Worm (Caenorhabditis elegans) whole organism, L4/young adult: Measurements from ENCODE around the gene nifk-1.
A peak's percentile ranks its signal among the peaks of the same experiment; 100 is the strongest.
"Not testable (repeated sequence)": the region's sequence is repeated elsewhere in the genome, so short reads cannot be mapped to it uniquely, and the experiment has no call there.

Source experiments
- W03F9.2 ChIP-seq: fragments of 150-350 bp; optimal IDR thresholded peaks from 2 replicates; lab custom pipeline; 2014; ENCODE audit warnings: missing biosample characterization, missing genetic modification characterization
- dao-5 ChIP-seq: sonication (generic microtip); optimal IDR thresholded peaks from 2 replicates; lab custom pipeline; 2016; ENCODE audit warnings: missing genotype, missing genetic modification characterization, moderate library complexity, missing compliant biosample characterization
- him-1 ChIP-seq: sonication (generic microtip); optimal IDR thresholded peaks from 2 replicates; lab custom pipeline; 2016; ENCODE audit warnings: missing genotype, missing genetic modification reagents, missing genetic modification characterization, missing compliant biosample characterization

Gene nifk-1

DNA sequence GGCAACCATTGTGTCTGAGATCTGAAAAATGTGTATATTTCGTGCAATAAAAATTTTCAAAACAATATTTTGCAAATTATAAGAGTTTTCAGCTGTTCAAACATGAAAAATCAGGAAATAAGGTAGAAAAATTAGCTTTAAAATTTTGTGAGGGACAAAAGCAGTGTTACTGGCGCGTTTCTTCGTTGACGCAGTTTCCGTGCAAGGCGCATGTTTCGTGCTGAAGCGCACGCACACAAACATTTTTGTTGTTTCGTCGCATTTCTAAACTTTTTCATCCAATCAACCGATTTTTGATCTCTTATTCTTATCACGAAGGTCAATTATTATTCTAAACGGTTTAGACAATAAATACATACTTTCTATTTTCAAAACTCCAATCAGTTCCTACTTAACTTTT lies at the start of gene nifk-1:
TSS of gene nifk-1 (minus strand) at position 27 of the 400 bp plus-strand sequence.
- TF ChIP-seq W03F9.2 (tag; lab: Kevin White, UChicago) (peak; percentile 87), him-1 (tag; lab: Kevin White, UChicago) (no peak), dao-5 (tag; lab: Kevin White, UChicago) (no peak)

DNA sequence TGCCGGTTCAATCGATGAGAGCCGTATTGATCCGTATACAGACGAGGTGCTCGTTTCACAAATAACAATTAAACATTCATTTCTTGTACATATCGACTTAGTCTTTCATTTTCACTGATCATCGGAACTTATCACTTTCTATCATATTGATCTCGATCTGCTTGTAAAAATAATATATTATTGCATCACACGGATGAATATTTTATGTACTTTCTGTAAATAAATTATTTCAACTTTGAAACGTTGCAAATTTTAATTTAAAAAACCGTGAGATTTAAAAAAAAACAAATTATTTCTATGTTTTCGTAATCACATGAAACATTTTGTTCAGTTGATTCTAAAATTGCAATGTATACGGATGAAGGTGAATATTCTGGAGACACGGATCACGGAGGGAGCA lies 49.5 kb upstream of the nifk-1 start, which contains the start of gene twk-6:
TSS of gene twk-6 (plus strand) at position 301 of the 400 bp plus-strand sequence.
- TF ChIP-seq him-1, W03F9.2, dao-5 (tag; lab: Kevin White, UChicago): not testable (repeated sequence)

DNA sequence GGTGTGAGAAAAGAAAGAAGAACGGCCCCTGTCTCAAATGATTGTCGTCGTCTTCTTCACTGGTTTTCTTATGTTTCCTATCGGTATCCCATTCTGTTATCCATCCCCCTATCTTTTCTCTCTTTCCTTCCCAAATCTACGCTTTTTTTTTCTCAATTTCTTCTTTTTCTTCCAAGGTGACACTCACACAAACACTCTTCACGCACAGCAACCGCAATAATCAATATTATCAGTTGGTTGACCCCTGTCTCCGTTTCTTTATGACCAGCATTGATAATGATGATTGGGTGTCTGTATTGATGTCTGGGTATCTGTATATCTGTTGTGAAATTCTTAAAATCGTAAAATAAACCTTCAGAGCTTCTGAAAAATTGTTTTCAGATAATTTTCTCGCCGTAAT lies 47.7 kb upstream of the nifk-1 start:
- TF ChIP-seq W03F9.2 (tag; lab: Kevin White, UChicago) = peak; percentile 8
- TF ChIP-seq dao-5 (tag; lab: Kevin White, UChicago) = no peak

DNA sequence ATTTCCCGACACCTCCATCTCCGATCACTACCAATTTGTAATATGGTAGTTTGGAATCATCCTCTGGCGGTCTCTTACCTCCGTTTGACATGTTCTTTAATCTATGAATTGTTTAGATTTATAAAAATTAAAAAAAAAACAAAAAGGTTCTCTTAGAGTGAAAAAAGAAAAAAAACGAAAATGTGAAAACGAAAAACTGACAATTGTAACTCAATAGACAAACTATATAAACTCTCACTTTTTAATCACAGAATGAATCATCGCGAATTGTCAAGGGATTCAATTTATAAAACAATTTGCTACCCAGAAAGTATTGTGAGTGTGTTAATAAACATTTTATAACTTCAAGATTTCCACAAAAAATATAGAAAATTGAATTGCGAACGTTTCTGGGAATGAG lies 46.9 kb upstream of the nifk-1 start, which contains the start of gene ras-2:
TSS of gene ras-2 (minus strand) at position 101 of the 400 bp plus-strand sequence.
- TF ChIP-seq W03F9.2 (tag; lab: Kevin White, UChicago) = no peak
- TF ChIP-seq him-1 (tag; lab: Kevin White, UChicago) = no peak
- TF ChIP-seq dao-5 (tag; lab: Kevin White, UChicago) = no peak

DNA sequence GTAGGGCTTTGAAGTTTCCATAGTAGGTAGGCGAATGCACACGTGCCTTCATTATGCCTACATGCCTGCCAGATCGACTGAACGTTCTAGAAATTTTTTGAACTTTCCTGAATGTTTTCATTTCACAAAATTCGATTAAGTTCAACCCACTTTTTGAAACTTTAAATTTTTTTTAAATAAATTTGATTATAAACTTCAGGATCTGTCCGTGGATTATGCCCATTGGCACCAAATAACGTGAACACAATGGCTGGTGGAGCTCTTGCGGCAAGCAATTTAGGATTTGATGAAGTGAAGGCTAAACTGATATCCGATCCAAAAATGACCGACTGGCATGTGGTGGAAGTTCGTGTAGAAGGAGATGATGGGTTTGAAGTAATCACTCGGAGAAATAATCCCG lies 42.3 kb upstream of the nifk-1 start, which contains the start of gene F17C8.7:
TSS of gene F17C8.7 (plus strand) at position 301 of the 400 bp plus-strand sequence.
- TF ChIP-seq dao-5 (tag; lab: Kevin White, UChicago) = no peak
- no peak for TF ChIP-seq W03F9.2 (tag; lab: Kevin White, UChicago)
- TF ChIP-seq him-1 (tag; lab: Kevin White, UChicago) = no peak

DNA sequence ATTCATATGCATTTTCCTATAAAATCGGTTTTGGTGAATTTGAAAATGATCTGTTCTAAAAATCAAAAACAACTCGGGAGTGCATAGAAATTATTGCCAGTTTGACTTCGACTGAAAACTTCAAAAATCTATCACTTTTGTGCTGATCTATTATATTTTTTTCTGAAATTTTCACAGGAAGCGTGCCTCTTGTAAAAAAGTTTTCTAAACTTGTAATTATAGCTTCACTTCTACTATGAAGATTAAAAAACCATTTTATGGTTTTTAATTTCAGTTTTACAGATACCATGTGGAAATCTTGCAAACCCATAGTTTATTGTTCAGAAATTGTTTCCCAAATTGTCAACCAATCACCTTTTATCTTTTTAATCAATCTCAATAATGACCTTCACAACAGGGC lies 40.9 kb upstream of the nifk-1 start, which contains the start of gene F17C8.9:
TSS of gene F17C8.9 (plus strand) at position 301 of the 400 bp plus-strand sequence.
- no peak for TF ChIP-seq him-1 (tag; lab: Kevin White, UChicago)
- no peak for TF ChIP-seq W03F9.2 (tag; lab: Kevin White, UChicago)
- TF ChIP-seq dao-5 (tag; lab: Kevin White, UChicago) = no peak

DNA sequence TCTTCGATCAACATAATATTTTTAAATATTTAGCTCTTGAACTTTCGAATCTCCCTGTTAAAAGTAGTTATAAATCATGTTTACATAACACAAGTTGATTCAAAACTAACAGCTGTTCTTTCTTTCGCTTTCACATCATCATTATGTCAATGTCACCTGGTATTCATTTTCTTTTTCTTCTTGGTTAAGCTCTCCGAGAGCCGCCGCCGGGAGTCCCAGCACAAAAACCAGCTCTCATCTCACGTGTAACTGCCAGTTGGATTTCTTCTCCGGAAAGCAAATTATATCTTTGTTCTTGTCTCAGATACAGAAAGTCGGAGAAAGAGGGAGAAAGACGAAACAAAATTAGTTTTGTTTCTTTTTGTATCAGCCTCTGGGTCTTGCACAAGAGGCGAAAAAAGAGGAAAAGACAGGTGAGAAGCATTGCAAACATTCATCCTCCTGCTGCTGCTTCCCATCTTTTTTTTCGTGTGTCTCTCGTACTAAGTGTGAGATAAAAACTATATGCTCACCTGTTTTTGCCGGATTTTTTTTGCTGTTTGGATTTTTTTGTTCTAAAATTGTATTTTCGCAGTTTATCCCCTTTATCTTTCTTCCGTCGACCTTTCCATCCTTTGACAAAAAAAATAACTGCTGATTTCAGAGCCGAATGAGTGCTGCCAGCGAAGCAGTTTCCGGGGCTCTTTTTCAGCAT lies 38.3 kb upstream of the nifk-1 start, which contains the start of gene F17C8.3:
TSS of gene F17C8.3 (plus strand) at position 644 of the 694 bp plus-strand sequence.
- no peak for TF ChIP-seq W03F9.2 (tag; lab: Kevin White, UChicago)
- no peak for TF ChIP-seq dao-5 (tag; lab: Kevin White, UChicago)
- TF ChIP-seq him-1 (tag; lab: Kevin White, UChicago) = no peak

DNA sequence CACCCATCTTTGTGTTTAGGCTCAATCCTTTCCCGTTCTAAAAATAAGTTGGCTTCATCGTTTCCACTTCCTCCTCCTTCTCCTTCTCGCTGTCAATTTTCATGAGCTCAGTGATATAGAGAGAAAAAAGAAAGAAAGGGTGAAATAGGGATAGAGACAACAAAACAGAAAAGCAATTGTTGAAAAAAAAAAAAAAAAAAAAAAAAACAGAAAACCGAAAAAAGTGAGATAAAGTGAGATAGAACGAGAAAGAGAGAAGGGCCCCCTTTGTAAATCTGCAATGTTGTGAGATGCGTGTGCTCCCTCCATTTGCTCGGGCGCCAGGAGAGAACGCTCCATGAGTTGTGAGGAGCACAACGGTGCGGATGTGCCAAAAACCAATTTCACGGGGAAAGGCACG lies 30.8 kb upstream of the nifk-1 start:
- no peak for TF ChIP-seq dao-5 (tag; lab: Kevin White, UChicago)
- peak; percentile 13 for TF ChIP-seq him-1 (tag; lab: Kevin White, UChicago)

DNA sequence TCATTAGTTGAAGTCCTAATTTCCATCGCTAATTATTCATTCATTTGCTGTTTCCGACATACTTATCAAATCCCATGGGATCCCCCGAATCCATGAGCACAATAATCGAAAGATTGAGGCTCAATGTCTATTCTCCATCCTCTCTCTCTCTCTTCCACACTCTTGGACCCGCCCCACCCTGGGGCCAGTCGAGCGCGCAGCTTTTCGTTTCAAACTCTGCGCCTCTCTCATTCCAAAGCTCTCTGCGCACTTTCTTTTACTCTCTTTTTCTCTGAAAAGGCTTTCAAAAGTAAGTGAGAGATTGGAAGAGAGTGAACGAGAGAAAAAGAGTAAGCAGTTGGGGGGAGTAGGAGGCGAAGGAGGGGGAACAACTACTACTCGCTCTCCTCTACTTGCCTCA lies 28.6 kb upstream of the nifk-1 start, which contains the start of gene acy-1:
TSS of gene acy-1 (plus strand) at position 346 of the 400 bp plus-strand sequence.
- TF ChIP-seq dao-5 (tag; lab: Kevin White, UChicago) = no peak
- no peak for TF ChIP-seq W03F9.2 (tag; lab: Kevin White, UChicago)
- TF ChIP-seq him-1 (tag; lab: Kevin White, UChicago) = peak; percentile 70

DNA sequence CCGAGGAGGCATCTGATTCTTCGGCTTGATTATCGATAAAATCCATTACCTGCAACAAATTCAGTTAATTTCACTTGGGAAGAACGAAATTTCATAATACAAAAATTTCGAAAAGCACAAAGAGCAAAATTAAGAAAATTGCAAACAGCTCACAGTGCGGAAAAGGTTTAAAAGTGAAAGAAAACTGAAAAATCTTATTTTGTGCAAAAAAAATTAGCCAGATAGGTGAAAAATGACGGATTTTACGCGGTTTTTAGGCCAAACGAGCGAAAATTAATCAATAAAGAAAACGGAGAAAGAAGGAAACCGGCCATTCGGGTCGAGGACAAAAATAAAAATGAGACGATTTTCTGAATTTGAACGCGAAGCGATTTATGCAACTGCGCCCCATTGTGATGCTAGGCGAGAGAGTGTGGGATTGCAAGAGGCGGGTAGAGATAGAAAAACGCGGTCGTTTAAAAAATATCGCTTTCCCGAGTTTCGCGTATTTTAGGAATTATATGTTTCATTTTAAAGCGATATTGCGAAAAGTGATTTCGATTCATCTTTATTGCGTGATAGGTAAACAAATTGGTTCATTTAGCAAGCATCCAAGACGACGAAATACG lies 27.6 kb upstream of the nifk-1 start, which contains the start of gene emb-5:
TSS of gene emb-5 (minus strand) at position 51 of the 608 bp plus-strand sequence.
- TF ChIP-seq W03F9.2 (tag; lab: Kevin White, UChicago) (no peak), dao-5 (tag; lab: Kevin White, UChicago) (no peak), him-1 (tag; lab: Kevin White, UChicago) (no peak)

DNA sequence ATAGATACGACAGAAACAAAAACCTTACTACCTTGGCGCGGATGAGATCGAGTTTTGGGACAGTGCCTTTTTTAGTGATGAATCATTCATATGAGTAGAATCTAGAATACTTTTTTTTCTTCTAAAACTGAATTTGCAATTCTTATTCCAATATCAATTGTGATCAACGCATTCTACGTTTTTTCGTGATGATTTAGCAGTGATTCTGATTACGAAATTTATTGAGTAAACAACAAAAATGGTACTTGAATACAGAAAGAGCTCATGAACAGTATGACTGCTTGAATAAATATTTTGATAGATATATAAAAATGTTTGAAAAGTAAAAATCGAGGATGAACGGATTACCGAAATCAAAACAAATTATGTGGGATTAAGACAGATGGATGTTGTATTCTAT lies 22.0 kb upstream of the nifk-1 start, which contains the start of gene him-18:
TSS of gene him-18 (minus strand) at position 101 of the 400 bp plus-strand sequence.
- TF ChIP-seq him-1 (tag; lab: Kevin White, UChicago) = no peak
- no peak for TF ChIP-seq W03F9.2 (tag; lab: Kevin White, UChicago)
- no peak for TF ChIP-seq dao-5 (tag; lab: Kevin White, UChicago)

DNA sequence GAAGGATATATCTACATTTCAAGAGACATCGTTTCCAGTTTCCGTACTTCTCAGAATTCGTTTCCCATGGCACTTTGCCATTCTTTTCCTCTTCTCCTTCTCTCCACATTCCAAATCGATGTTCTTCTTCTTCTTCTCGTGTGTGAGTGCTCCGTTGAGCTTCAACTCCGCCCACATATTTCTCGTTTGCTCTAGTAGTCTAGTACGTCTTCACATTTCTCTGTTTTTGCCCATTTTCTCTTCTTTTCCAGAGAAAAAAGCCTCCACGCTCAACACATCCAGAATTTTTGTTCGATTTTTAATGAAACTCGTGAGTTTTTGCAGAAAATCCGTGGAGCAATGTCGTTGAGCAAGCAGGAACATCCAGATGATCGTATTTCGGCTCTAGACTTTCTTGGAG lies 15.8 kb upstream of the nifk-1 start, which contains the start of gene T04A8.18:
TSS of gene T04A8.18 (plus strand) at position 301 of the 400 bp plus-strand sequence.
- TF ChIP-seq him-1 (tag; lab: Kevin White, UChicago) (no peak), dao-5 (tag; lab: Kevin White, UChicago) (no peak), W03F9.2 (tag; lab: Kevin White, UChicago) (no peak)

DNA sequence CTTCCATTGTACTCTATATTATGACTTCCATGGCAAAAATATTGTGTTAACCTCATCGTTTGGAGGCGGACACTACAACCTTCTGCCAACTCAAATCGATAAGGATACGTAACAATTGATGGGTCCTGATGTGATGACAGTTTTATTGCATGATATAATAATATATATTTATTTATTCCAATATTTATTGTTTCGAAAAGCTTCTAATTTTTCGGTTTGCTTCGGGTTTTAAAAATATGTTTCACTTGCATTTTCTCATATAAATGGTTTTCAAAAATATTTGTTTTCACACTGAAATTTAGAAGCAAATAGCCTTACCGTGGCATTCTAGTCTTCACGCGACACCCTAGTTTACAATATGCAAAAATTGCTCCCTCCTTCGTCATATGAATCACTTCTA lies 13.6 kb upstream of the nifk-1 start, which contains the start of gene T04A8.13:
TSS of gene T04A8.13 (plus strand) at position 301 of the 400 bp plus-strand sequence.
- TF ChIP-seq W03F9.2 (tag; lab: Kevin White, UChicago) = no peak
- no peak for TF ChIP-seq him-1 (tag; lab: Kevin White, UChicago)
- TF ChIP-seq dao-5 (tag; lab: Kevin White, UChicago) = no peak
